Fruit fly (Drosophila melanogaster) S2 (cell line): Measurements from ENCODE around the gene CG11000.

Source experiments
- CG8478 ChIP-seq: fragments of >200 bp; optimal IDR thresholded peaks from 2 replicates; lab custom pipeline; 2018
- CTCF ChIP-seq, 2 experiments: fragments of >200 bp; optimal IDR thresholded peaks; 2 replicates each; lab custom pipeline; 2018

- TF ChIP-seq CTCF (optimal IDR thresholded peaks at IDR 0.05; lab: Kevin White, UChicago), result no peak
- TF ChIP-seq CG8478 (lab: Kevin White, UChicago), result no peak
Observed at dm6 chr3R:5780976-5781375, 21.2 kb upstream of the CG11000 start, which contains the start of gene CG2082.
